Worm (Caenorhabditis elegans) whole organism, late embryonic: ENCODE measurements around the gene drap-1.

Source experiments
- C08G9.2 ChIP-seq: sonication (generic microtip); optimal IDR thresholded peaks from 2 replicates; lab custom pipeline; 2016; ENCODE audit warnings: mild to moderate bottlenecking, missing genetic modification characterization, moderate library complexity, missing compliant biosample characterization
- C38D4.7 ChIP-seq: fragments of 200-800 bp; sonication (Bioruptor generic); optimal IDR thresholded peaks from 2 replicates; lab custom pipeline; 2018; ENCODE audit warnings: mild to moderate bottlenecking, missing genetic modification characterization, moderate library complexity, missing compliant biosample characterization
- F13H6.1 ChIP-seq: sonication (generic microtip); optimal IDR thresholded peaks from 2 replicates; lab custom pipeline; 2016; ENCODE audit warnings: missing genetic modification characterization, missing compliant biosample characterization
- K02D7.2 ChIP-seq: sonication (generic microtip); optimal IDR thresholded peaks from 2 replicates; lab custom pipeline; 2017; ENCODE audit warnings: mild to moderate bottlenecking, missing genetic modification characterization, missing compliant biosample characterization
- T23F11.4 ChIP-seq: fragments of 200-800 bp; sonication (Bioruptor generic); optimal IDR thresholded peaks from 2 replicates; lab custom pipeline; 2018; ENCODE audit warnings: mild to moderate bottlenecking, missing genetic modification characterization, missing compliant biosample characterization
- Y22D7AL.16 ChIP-seq: sonication (generic microtip); optimal IDR thresholded peaks from 2 replicates; lab custom pipeline; 2016; ENCODE audit warnings: missing genetic modification characterization, missing compliant biosample characterization
- ceh-14 ChIP-seq: sonication (generic microtip); optimal IDR thresholded peaks from 2 replicates; lab custom pipeline; 2016; ENCODE audit warnings: missing genotype, missing genetic modification characterization, missing compliant biosample characterization
- ceh-19 ChIP-seq: fragments of 200-800 bp; sonication (Bioruptor generic); optimal IDR thresholded peaks from 2 replicates; lab custom pipeline; 2018; ENCODE audit warnings: mild to moderate bottlenecking, missing genetic modification characterization, missing compliant biosample characterization
- ceh-22 ChIP-seq: sonication (generic microtip); optimal IDR thresholded peaks from 2 replicates; lab custom pipeline; 2017; ENCODE audit warnings: missing biosample characterization, missing genetic modification characterization
- ceh-24 ChIP-seq: sonication (generic microtip); optimal IDR thresholded peaks from 2 replicates; lab custom pipeline; 2016; ENCODE audit warnings: mild to moderate bottlenecking, missing genetic modification characterization, missing compliant biosample characterization
- ceh-31 ChIP-seq: sonication (generic microtip); optimal IDR thresholded peaks from 2 replicates; lab custom pipeline; 2016; ENCODE audit warnings: missing genetic modification characterization, missing compliant biosample characterization
- ceh-34 ChIP-seq: sonication (generic microtip); optimal IDR thresholded peaks from 2 replicates; lab custom pipeline; 2016; ENCODE audit warnings: mild to moderate bottlenecking, missing genetic modification characterization, missing compliant biosample characterization
- ceh-48 ChIP-seq: sonication (generic microtip); optimal IDR thresholded peaks from 2 replicates; lab custom pipeline; 2016; ENCODE audit warnings: missing genetic modification characterization, inconsistent platforms, missing compliant biosample characterization
- ceh-9 ChIP-seq: sonication (generic microtip); optimal IDR thresholded peaks from 2 replicates; lab custom pipeline; 2016; ENCODE audit warnings: mild to moderate bottlenecking, missing genetic modification characterization, inconsistent platforms, missing compliant biosample characterization
- che-1 ChIP-seq: sonication (generic microtip); optimal IDR thresholded peaks from 2 replicates; lab custom pipeline; 2016; ENCODE audit warnings: mild to moderate bottlenecking, missing genetic modification characterization, missing compliant biosample characterization
- elt-4 ChIP-seq: sonication (generic microtip); optimal IDR thresholded peaks from 2 replicates; lab custom pipeline; 2016; ENCODE audit warnings: missing genetic modification characterization, missing compliant biosample characterization
- fax-1 ChIP-seq: sonication (generic microtip); optimal IDR thresholded peaks from 2 replicates; lab custom pipeline; 2016; ENCODE audit warnings: missing genotype, missing genetic modification characterization, missing compliant biosample characterization
- fkh-10 ChIP-seq: fragments of 150-350 bp; optimal IDR thresholded peaks from 2 replicates; lab custom pipeline; 2014; ENCODE audit warnings: missing biosample characterization, missing genetic modification reagents, missing genetic modification characterization
- fkh-6 ChIP-seq: sonication (generic microtip); optimal IDR thresholded peaks from 2 replicates; lab custom pipeline; 2016; ENCODE audit warnings: missing genetic modification characterization, missing compliant biosample characterization
- gmeb-2 ChIP-seq: sonication (generic microtip); optimal IDR thresholded peaks from 2 replicates; lab custom pipeline; 2016; ENCODE audit warnings: missing genetic modification characterization, inconsistent platforms, missing compliant biosample characterization
- hlh-13 ChIP-seq: fragments of 200-800 bp; sonication (Bioruptor generic); optimal IDR thresholded peaks from 2 replicates; lab custom pipeline; 2018; ENCODE audit warnings: mild to moderate bottlenecking, missing genetic modification characterization, missing compliant biosample characterization
- hlh-15 ChIP-seq: sonication (generic microtip); optimal IDR thresholded peaks from 2 replicates; lab custom pipeline; 2016; ENCODE audit warnings: missing genetic modification characterization, missing compliant biosample characterization
- hlh-30 ChIP-seq: sonication (generic microtip); optimal IDR thresholded peaks from 2 replicates; lab custom pipeline; 2017; ENCODE audit warnings: antibody characterized with exemption, missing genetic modification characterization, missing compliant biosample characterization; ENCODE audit not compliant: insufficient read depth
- mec-3 ChIP-seq: sonication (generic microtip); optimal IDR thresholded peaks from 2 replicates; lab custom pipeline; 2016; ENCODE audit warnings: borderline replicate concordance, missing genetic modification characterization, missing compliant biosample characterization
- nfya-1 ChIP-seq: sonication (generic microtip); optimal IDR thresholded peaks from 2 replicates; lab custom pipeline; 2017; ENCODE audit warnings: missing genetic modification characterization, mild to moderate bottlenecking, missing compliant biosample characterization, antibody characterized with exemption, moderate library complexity
- nhr-232 ChIP-seq: sonication (generic microtip); optimal IDR thresholded peaks from 2 replicates; lab custom pipeline; 2016; ENCODE audit warnings: missing genetic modification characterization, missing compliant biosample characterization
- odd-2 ChIP-seq: sonication (generic microtip); optimal IDR thresholded peaks from 2 replicates; lab custom pipeline; 2017; ENCODE audit warnings: antibody characterized with exemption, mild to moderate bottlenecking, missing genetic modification characterization, missing compliant biosample characterization
- pag-3 ChIP-seq: sonication (generic microtip); optimal IDR thresholded peaks from 2 replicates; lab custom pipeline; 2016; ENCODE audit warnings: missing compliant biosample characterization, missing genetic modification characterization, borderline replicate concordance
- pat-9 ChIP-seq: fragments of 200-800 bp; sonication (Bioruptor generic); optimal IDR thresholded peaks from 2 replicates; lab custom pipeline; 2018; ENCODE audit warnings: mild to moderate bottlenecking, missing genetic modification characterization, moderate library complexity, missing compliant biosample characterization
- pha-2 ChIP-seq: sonication (generic microtip); optimal IDR thresholded peaks from 2 replicates; lab custom pipeline; 2017; ENCODE audit warnings: mild to moderate bottlenecking, missing genetic modification characterization, missing compliant biosample characterization
- pqm-1 ChIP-seq: sonication (generic microtip); optimal IDR thresholded peaks from 2 replicates; lab custom pipeline; 2016; ENCODE audit warnings: missing genetic modification characterization, missing compliant biosample characterization
- pros-1 ChIP-seq: fragments of 150-350 bp; optimal IDR thresholded peaks from 2 replicates; lab custom pipeline; 2014; ENCODE audit warnings: missing biosample characterization, missing genetic modification reagents, missing genetic modification characterization
- ref-2 ChIP-seq: sonication (generic microtip); optimal IDR thresholded peaks from 2 replicates; lab custom pipeline; 2016; ENCODE audit warnings: missing genetic modification characterization, missing compliant biosample characterization
- syd-9 ChIP-seq: sonication (generic microtip); optimal IDR thresholded peaks from 2 replicates; lab custom pipeline; 2016; ENCODE audit warnings: mild to moderate bottlenecking, missing genetic modification characterization, moderate library complexity, missing compliant biosample characterization
- ttx-3 ChIP-seq: sonication (generic microtip); optimal IDR thresholded peaks from 2 replicates; lab custom pipeline; 2016; ENCODE audit warnings: missing genetic modification reagents, missing genetic modification characterization, missing compliant biosample characterization
- zip-5 ChIP-seq: sonication (generic microtip); optimal IDR thresholded peaks from 2 replicates; lab custom pipeline; 2016; ENCODE audit warnings: missing genetic modification characterization, missing compliant biosample characterization
- ztf-16 ChIP-seq: sonication (generic microtip); optimal IDR thresholded peaks from 2 replicates; lab custom pipeline; 2017; ENCODE audit warnings: missing genetic modification characterization, missing compliant biosample characterization

The drap-1 gene

ce11 chrV:9757884-9758283 lies 28.0 kb downstream of the drap-1 start, which contains the start of gene F58E6.11:
Gene F58E6.11 (minus strand): TSS chrV:9757984.
- TF ChIP-seq ztf-16 = no peak
- no peak for TF ChIP-seq ceh-19
- TF ChIP-seq ceh-24 (tag; lab: Kevin White, UChicago) = no peak
- no peak for TF ChIP-seq fax-1 (tag; lab: Kevin White, UChicago)
- TF ChIP-seq gmeb-2 (tag; lab: Kevin White, UChicago) = no peak
- TF ChIP-seq syd-9 (tag; lab: Kevin White, UChicago) = no peak

ce11 chrV:9758437-9758836 lies 28.5 kb downstream of the drap-1 start:
- TF ChIP-seq pag-3 (tag; lab: Kevin White, UChicago) (no peak), odd-2 (tag; lab: Kevin White, UChicago) (no peak), ceh-48 (no peak), pha-2 (tag; lab: Kevin White, UChicago) (no peak), ref-2 (tag; lab: Kevin White, UChicago) (no peak), pros-1 (tag; lab: Kevin White, UChicago) (no peak), fax-1 (tag; lab: Kevin White, UChicago) (no peak), fkh-10 (GFP tag; lab: Kevin White, UChicago) (no peak), ceh-14 (tag; lab: Kevin White, UChicago) (no peak), ceh-9 (tag; lab: Kevin White, UChicago) (no peak), elt-4 (tag; lab: Kevin White, UChicago) (no peak), hlh-30 (no peak), ttx-3 (tag; lab: Kevin White, UChicago) (no peak), hlh-13 (GFP tag; lab: Kevin White, UChicago) (no peak), gmeb-2 (tag; lab: Kevin White, UChicago) (no peak), pqm-1 (no peak)

ce11 chrV:9763759-9764158 lies 33.9 kb downstream of the drap-1 start:
- TF ChIP-seq Y22D7AL.16 (no peak), ceh-24 (tag; lab: Kevin White, UChicago) (no peak), fkh-10 (GFP tag; lab: Kevin White, UChicago) (no peak), C08G9.2 (tag; lab: Kevin White, UChicago) (no peak), pros-1 (tag; lab: Kevin White, UChicago) (no peak), mec-3 (no peak), ztf-16 (no peak), che-1 (tag; lab: Kevin White, UChicago) (no peak)
- TF ChIP-seq, all 69 proteins: peak for 0

DNA sequence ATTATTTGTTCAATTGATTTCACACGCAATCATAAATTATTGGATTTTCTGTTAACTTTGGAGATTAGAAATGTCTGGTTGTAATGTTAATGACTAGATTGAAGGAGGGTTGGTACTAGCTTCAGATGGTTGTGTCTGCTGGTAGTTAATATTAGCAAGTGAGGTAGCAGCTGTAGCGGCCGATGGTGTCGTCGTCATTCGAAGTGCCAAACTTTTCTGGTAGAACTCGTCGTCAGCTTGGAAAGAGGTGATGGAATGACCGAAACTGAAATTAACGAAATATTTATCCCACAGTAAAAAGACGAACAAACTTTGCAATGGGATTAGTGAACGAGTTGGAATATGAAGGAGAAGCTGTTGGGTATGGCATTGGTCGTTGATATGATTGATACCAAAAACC lies 34.6 kb downstream of the drap-1 start:
- no peak for TF ChIP-seq hlh-13 (GFP tag; lab: Kevin White, UChicago)
- TF ChIP-seq nfya-1 (tag; lab: Kevin White, UChicago) = no peak
- TF ChIP-seq fkh-6 (tag; lab: Kevin White, UChicago) = no peak
- no peak for TF ChIP-seq C38D4.7 (GFP tag; lab: Kevin White, UChicago)
- no peak for TF ChIP-seq ceh-14 (tag; lab: Kevin White, UChicago)
- no peak for TF ChIP-seq K02D7.2 (tag; lab: Kevin White, UChicago)
- TF ChIP-seq ref-2 (tag; lab: Kevin White, UChicago) = no peak
- no peak for TF ChIP-seq T23F11.4 (GFP tag; lab: Kevin White, UChicago)
- no peak for TF ChIP-seq hlh-15 (tag; lab: Kevin White, UChicago)
- no peak for TF ChIP-seq nhr-232 (tag; lab: Kevin White, UChicago)
- no peak for TF ChIP-seq pat-9 (tag; lab: Kevin White, UChicago)
- no peak for TF ChIP-seq ceh-22 (tag; lab: Kevin White, UChicago)
- no peak for TF ChIP-seq ceh-19
- no peak for TF ChIP-seq ceh-34 (tag; lab: Kevin White, UChicago)
- TF ChIP-seq, all 69 proteins: peak for 0

DNA sequence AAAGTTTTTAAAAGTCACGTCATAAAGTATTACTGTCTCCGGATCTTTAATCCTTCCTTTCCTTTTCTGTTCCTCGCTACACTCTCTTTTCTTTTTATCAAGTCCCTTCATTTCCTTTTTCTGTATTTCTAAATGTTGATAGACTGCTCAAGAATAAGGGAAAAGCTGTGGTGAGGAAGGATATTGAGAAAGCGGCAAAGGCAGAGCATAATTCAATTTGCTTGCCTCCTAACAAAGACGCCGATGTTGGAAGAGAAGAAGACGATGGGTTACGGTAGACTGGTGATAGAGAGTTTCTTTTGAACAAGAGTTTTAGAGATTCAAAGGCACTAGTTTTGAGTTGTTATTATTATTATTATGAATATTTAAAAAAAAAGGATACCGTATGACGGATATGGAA lies 35.7 kb downstream of the drap-1 start:
- TF ChIP-seq ceh-31 (tag; lab: Kevin White, UChicago) = peak; percentile 15
- TF ChIP-seq zip-5 (tag; lab: Kevin White, UChicago) = no peak
- TF ChIP-seq F13H6.1 (tag; lab: Kevin White, UChicago) = no peak
